Worm (Caenorhabditis elegans): Measurements from ENCODE around the gene ZK285.2.

Gene ZK285.2

DNA sequence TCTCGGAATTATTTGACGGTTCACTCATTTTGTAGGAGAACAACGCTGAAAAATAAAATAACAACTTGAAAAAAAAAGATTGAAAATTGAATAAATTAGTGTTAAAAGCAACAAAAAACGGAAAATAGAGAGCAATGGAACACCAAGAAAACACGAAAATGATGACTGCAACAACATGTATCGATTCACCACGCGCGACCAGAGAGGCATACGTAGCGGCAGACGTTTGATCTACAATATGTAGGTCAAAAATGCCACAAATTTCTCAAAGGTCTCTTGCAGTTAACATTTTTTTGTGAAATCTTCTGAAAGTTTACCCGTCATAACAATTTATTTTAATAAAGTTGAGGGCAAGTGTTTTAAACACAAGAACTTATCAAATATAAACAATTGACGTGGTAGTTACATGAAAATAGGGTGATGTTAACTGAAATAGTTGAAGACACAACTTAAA lies 10.4 kb downstream of the ZK285.2 start, which contains the start of gene F14H3.5:
F14H3.5 (minus strand) TSS at position 51 of the 454 bp plus-strand sequence.
- no peak for TF ChIP-seq sptf-1 (tag; optimal IDR thresholded peaks at IDR 0.05)
- no peak for TF ChIP-seq drap-1 (GFP tag; optimal IDR thresholded peaks at IDR 0.05)
- no peak for TF ChIP-seq ceh-43 (GFP tag; optimal IDR thresholded peaks at IDR 0.05)
- no peak for TF ChIP-seq ztf-11 (tag; optimal IDR thresholded peaks at IDR 0.05)
- TF ChIP-seq lsy-2 (tag; optimal IDR thresholded peaks at IDR 0.05): no peak
- no peak for TF ChIP-seq unc-39 (tag; optimal IDR thresholded peaks at IDR 0.05)
- no peak for TF ChIP-seq nhr-2 (tag; optimal IDR thresholded peaks at IDR 0.05)
- TF ChIP-seq elt-1 (tag; optimal IDR thresholded peaks at IDR 0.05; ENCODE audit: borderline replicate concordance, insufficient read depth): no peak
- no peak for TF ChIP-seq ham-2 (GFP tag; optimal IDR thresholded peaks at IDR 0.05)
- no peak for TF ChIP-seq nhr-76 (tag; optimal IDR thresholded peaks at IDR 0.05)
- TF ChIP-seq lin-13 (tag; optimal IDR thresholded peaks at IDR 0.05): no peak
- no peak for TF ChIP-seq flh-1 (GFP tag; optimal IDR thresholded peaks at IDR 0.05)
- TF ChIP-seq blmp-1 (tag; optimal IDR thresholded peaks at IDR 0.05): no peak
- no peak for TF ChIP-seq ces-1 (GFP tag; optimal IDR thresholded peaks at IDR 0.05)
- TF ChIP-seq sem-2 (GFP tag; optimal IDR thresholded peaks at IDR 0.05): no peak
- TF ChIP-seq mab-5 (tag; optimal IDR thresholded peaks at IDR 0.05): no peak
- TF ChIP-seq cnd-1 (tag; optimal IDR thresholded peaks at IDR 0.05): no peak
- no peak for TF ChIP-seq lin-32 (GFP tag; optimal IDR thresholded peaks at IDR 0.05)
- no peak for TF ChIP-seq tbx-8 (GFP tag; optimal IDR thresholded peaks at IDR 0.05)

DNA sequence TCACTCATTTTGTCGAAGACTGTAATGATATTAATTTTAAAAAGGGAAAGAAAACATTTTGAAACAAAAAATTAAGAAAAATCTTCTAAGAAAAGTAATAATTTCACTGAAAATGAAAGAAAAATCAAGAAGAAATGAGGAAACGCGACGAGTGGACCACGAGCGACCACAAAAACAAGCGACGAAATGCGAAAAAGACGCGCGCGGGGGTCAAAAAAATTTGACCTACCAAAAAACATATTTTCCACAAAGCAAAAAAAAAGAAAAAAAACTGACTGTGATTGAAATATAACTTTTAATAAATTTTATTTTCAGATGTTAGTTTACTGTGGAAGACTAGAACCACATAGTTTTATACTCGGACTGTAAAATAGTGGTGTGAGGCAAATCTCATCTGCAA lies 12.2 kb downstream of the ZK285.2 start, which contains the start of gene F14H3.6:
F14H3.6 (minus strand) TSS at position 22 of the 400 bp plus-strand sequence.
- TF ChIP-seq nhr-76 (tag; optimal IDR thresholded peaks at IDR 0.05): no peak
- TF ChIP-seq sem-2 (GFP tag; optimal IDR thresholded peaks at IDR 0.05): no peak
- no peak for TF ChIP-seq mls-2 (tag; optimal IDR thresholded peaks at IDR 0.05)
- no peak for TF ChIP-seq sptf-1 (tag; optimal IDR thresholded peaks at IDR 0.05)
- TF ChIP-seq mab-5 (tag; optimal IDR thresholded peaks at IDR 0.05): no peak
- TF ChIP-seq nhr-28 (tag; optimal IDR thresholded peaks at IDR 0.05): no peak
- no peak for TF ChIP-seq ztf-11 (tag; optimal IDR thresholded peaks at IDR 0.05)

DNA sequence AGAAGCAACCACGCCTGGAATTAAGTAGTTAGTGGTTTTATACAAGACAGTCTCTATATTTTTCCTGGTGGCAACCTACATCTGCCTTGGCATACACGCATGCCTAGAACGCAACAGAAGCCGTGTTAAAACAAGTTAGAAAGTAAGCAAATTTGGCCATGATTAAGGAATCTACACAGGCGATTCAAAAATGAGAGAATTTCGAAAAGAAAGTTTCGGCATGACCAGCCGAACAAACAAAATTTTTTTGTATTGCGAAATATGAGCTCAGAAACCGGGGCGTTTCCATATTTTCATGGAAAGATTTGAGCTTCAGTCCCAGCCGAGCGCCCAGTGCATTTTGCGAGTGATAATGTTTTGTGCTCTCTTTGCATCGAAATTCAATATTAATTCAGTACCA lies 13.5 kb downstream of the ZK285.2 start, which contains the start of gene F14H3.15:
F14H3.15 (minus strand) TSS at position 101 of the 400 bp plus-strand sequence.
- TF ChIP-seq M03D4.4 (tag; optimal IDR thresholded peaks at IDR 0.05) (no peak), hlh-1 (tag; optimal IDR thresholded peaks at IDR 0.05) (no peak), nhr-2 (tag; optimal IDR thresholded peaks at IDR 0.05) (no peak), elt-1 (tag; optimal IDR thresholded peaks at IDR 0.05; ENCODE audit: borderline replicate concordance, insufficient read depth) (no peak), sem-2 (GFP tag; optimal IDR thresholded peaks at IDR 0.05) (no peak), tbx-8 (GFP tag; optimal IDR thresholded peaks at IDR 0.05) (no peak), snpc-4 (tag; optimal IDR thresholded peaks at IDR 0.05) (no peak), ceh-43 (GFP tag; optimal IDR thresholded peaks at IDR 0.05) (no peak), nhr-28 (tag; optimal IDR thresholded peaks at IDR 0.05) (no peak), pha-4 (tag; optimal IDR thresholded peaks at IDR 0.05) (no peak), lin-32 (GFP tag; optimal IDR thresholded peaks at IDR 0.05) (no peak)

DNA sequence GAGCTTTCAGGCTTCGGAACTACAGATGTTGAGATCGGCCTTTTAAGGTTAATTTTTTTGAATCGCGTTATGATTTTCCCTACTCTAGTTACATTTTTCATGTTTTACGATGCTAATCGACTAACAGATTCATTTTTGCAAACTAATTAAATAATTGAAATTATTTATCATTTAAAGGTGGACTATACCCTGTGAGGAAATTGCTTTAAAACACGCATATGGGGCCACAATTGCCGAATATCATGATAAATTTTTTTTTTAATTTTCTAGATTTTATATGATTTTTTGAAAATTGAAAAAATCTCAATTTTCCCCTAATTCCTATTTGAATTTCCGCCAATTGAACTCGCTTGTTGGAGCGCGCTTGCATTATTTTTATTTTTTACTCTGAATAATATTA lies 15.3 kb downstream of the ZK285.2 start, which contains the start of gene fbxa-100:
fbxa-100 (minus strand) TSS at position 101 of the 400 bp plus-strand sequence.
- no peak for TF ChIP-seq nhr-12 (tag; optimal IDR thresholded peaks at IDR 0.05)
- TF ChIP-seq ham-2 (GFP tag; optimal IDR thresholded peaks at IDR 0.05): no peak
- TF ChIP-seq tbx-8 (GFP tag; optimal IDR thresholded peaks at IDR 0.05): no peak
- TF ChIP-seq ceh-39 (tag; optimal IDR thresholded peaks at IDR 0.05): no peak
- no peak for TF ChIP-seq nhr-2 (tag; optimal IDR thresholded peaks at IDR 0.05)

DNA sequence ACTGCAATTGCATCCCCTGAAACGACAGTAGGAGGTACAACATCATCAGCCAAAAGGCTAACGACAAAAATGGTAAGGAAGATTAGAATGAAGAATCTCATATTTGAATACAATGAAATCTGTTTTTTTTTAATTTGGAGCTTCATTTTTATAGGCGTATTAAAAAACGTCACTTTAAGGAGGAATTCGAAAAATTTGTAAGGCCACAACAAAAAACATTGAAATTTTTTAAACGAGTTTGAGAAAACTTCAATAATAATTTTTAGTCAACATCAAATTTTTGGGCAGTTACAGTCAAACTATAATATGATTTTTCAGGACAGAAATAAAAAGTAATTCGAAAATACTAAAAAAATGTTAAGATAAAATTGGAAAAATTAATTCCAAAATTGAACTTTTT lies 16.1 kb downstream of the ZK285.2 start, which contains the start of gene F14H3.14:
F14H3.14 (minus strand) TSS at position 101 of the 400 bp plus-strand sequence.
- TF ChIP-seq mab-5 (tag; optimal IDR thresholded peaks at IDR 0.05): no peak
- TF ChIP-seq lin-13 (tag; optimal IDR thresholded peaks at IDR 0.05): no peak
- no peak for TF ChIP-seq ceh-83 (GFP tag; optimal IDR thresholded peaks at IDR 0.05)
- no peak for TF ChIP-seq nhr-2 (tag; optimal IDR thresholded peaks at IDR 0.05)
- no peak for TF ChIP-seq drap-1 (GFP tag; optimal IDR thresholded peaks at IDR 0.05)
- TF ChIP-seq elt-3 (tag; optimal IDR thresholded peaks at IDR 0.05): no peak
- TF ChIP-seq bed-3 (GFP tag; optimal IDR thresholded peaks at IDR 0.05): no peak
- no peak for TF ChIP-seq nhr-28 (tag; optimal IDR thresholded peaks at IDR 0.05)
- TF ChIP-seq flh-1 (GFP tag; optimal IDR thresholded peaks at IDR 0.05): no peak
- TF ChIP-seq blmp-1 (tag; optimal IDR thresholded peaks at IDR 0.05): no peak
- TF ChIP-seq lsy-2 (tag; optimal IDR thresholded peaks at IDR 0.05): no peak
- TF ChIP-seq mep-1 (tag; optimal IDR thresholded peaks at IDR 0.05): no peak
- no peak for TF ChIP-seq nhr-76 (tag; optimal IDR thresholded peaks at IDR 0.05)
- TF ChIP-seq unc-62 (GFP tag; optimal IDR thresholded peaks at IDR 0.05): no peak
- TF ChIP-seq unc-39 (tag; optimal IDR thresholded peaks at IDR 0.05): no peak
- TF ChIP-seq zip-8 (tag; optimal IDR thresholded peaks at IDR 0.05): no peak
- no peak for TF ChIP-seq unc-120 (tag; optimal IDR thresholded peaks at IDR 0.05; ENCODE audit: poor library complexity, severe bottlenecking)
- no peak for TF ChIP-seq sem-2 (GFP tag; optimal IDR thresholded peaks at IDR 0.05)
- no peak for TF ChIP-seq snpc-4 (tag; optimal IDR thresholded peaks at IDR 0.05)
- no peak for TF ChIP-seq elt-1 (tag; optimal IDR thresholded peaks at IDR 0.05; ENCODE audit: borderline replicate concordance, insufficient read depth)
